Fruit fly (Drosophila melanogaster) whole organism, pupa: ENCODE measurements around the gene bon.
A peak's percentile ranks its signal among the peaks of the same experiment; 100 is the strongest.

ENCODE experiments used
- CG10348 ChIP-seq: fragments of 200-800 bp; sonication (Bioruptor generic); IDR thresholded peaks from 2 replicates; pipeline ENCODE4 v1.3.6; 2022; ENCODE audit warnings: missing biosample characterization, missing genetic modification characterization
- CG13204 ChIP-seq: fragments of 200-800 bp; sonication (Bioruptor generic); optimal IDR thresholded peaks from 2 replicates; lab custom pipeline; 2018; ENCODE audit warnings: missing biosample characterization, mild to moderate bottlenecking, missing genetic modification characterization, moderate library complexity
- CG8301 ChIP-seq: fragments of 200-800 bp; sonication (Bioruptor generic); optimal IDR thresholded peaks from 2 replicates; lab custom pipeline; 2018; ENCODE audit warnings: missing biosample characterization, mild to moderate bottlenecking, missing genetic modification characterization
- CG9948 ChIP-seq: fragments of 200-800 bp; sonication (Bioruptor generic); optimal IDR thresholded peaks from 2 replicates; lab custom pipeline; 2018; ENCODE audit warnings: missing biosample characterization, mild to moderate bottlenecking, missing genetic modification characterization, moderate library complexity
- EcR ChIP-seq: fragments of 200-800 bp; sonication (Bioruptor generic); optimal IDR thresholded peaks from 3 replicates; lab custom pipeline; 2019; ENCODE audit warnings: missing biosample characterization, missing genetic modification characterization, mild to moderate bottlenecking, moderate library complexity, missing genetic modification reagents
- Ets98B ChIP-seq: fragments of 200-800 bp; sonication (Bioruptor generic); IDR thresholded peaks from 2 replicates; pipeline ENCODE4 v1.3.6; 2022; ENCODE audit warnings: missing biosample characterization, missing genetic modification characterization
- Pif1B ChIP-seq: fragments of 200-800 bp; sonication (Bioruptor generic); optimal IDR thresholded peaks from 3 replicates; lab custom pipeline; 2016; ENCODE audit warnings: missing biosample characterization, missing genetic modification characterization
- gl ChIP-seq: fragments of 200-800 bp; sonication (Bioruptor generic); optimal IDR thresholded peaks from 2 replicates; lab custom pipeline; 2018; ENCODE audit warnings: missing biosample characterization, mild to moderate bottlenecking, missing genetic modification characterization

DNA sequence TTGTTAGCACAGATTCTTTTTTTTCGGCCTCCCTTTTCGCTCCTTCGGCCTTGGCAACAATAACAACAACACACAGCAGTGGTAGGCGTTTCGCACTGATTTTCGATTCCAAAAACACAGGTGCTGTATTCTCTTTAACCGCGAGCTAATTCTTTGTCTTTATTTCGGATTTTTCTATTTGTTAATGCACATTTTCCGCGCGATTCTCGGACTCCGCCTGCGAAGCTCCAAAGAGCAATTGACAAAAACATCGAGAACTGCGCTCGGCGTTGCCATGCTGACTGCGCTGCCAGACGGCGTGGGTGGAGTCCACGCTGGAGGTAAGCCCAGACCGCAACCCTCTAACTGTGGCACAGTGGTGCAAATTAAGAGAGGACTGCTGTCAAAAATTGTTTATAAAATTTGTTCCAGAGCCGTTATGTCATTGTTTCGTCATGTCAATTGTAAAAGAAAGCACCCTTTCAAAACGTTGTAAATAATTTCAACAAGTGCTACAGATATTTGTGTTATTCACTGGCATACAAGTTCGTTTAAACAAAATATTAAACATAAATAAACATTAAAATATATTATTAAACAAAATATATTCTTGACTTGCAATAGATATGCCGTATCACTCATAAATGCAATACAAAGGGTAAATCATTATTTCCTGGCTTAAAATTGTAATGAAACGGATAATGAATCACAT lies 35.4 kb upstream of the bon start, which contains the start of the genes DPCoAC and CG5180:
- TF ChIP-seq Pif1B (GFP tag; lab: Kevin White, UChicago) = peak; percentile 31
- TF ChIP-seq Ets98B (GFP tag; lab: Robert Waterston, UW) = peak; percentile 41
- TF ChIP-seq EcR = peak; percentile 18
- peak; percentile 48 for TF ChIP-seq CG8301 (tag; lab: Kevin White, UChicago)
- TF ChIP-seq CG9948 (tag; lab: Kevin White, UChicago) = no peak
- peak; percentile 14 for TF ChIP-seq gl (tag; lab: Kevin White, UChicago)
- TF ChIP-seq CG13204 = no peak
- no peak for TF ChIP-seq CG10348 (GFP tag; lab: Robert Waterston, UW)
